Fruit fly (Drosophila melanogaster): Measurements from ENCODE around the gene CG3868.

DNA sequence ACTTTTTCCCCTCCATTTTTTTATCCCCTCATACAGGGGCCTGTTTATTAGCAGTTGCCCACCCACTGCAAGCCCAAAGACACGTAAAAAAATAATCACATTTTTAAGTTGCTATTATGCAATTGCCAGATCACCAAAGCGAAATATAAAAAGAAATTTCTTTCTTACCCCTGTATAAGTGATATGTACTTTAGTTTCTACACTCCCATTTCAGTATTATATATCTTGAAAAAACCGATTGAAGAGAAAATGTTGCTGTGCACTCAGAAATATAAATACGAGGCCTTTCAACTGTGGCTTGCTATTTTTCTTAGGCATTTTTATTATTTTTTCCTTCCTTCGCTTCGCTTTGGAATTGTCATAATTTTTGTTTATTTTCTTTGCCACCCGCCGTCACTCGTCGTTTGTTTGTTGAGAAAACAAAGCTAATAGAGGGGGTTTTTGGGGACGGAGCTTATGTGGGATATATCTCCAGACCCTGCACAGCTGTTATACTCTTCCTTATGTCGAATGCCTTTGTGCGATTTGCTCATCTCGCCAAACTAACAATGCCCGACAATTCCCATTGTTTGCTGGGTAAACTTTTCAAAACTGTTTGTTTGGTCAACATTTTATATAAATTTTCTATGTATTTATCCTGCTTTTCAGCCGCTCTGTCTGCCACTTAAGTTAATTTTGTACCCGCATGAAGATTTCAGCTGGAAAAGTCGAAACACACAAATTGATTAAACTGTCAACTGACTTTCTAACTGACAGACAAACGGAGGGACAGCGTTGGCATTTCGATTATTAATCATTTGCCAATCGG lies 48.0 kb downstream of the CG3868 start:
- TF ChIP-seq CG8478 (optimal IDR thresholded peaks at IDR 0.05) (no peak), Dll (optimal IDR thresholded peaks at IDR 0.05) (no peak), EcR (GFP tag; optimal IDR thresholded peaks at IDR 0.05) (no peak), pan (optimal IDR thresholded peaks at IDR 0.05) (no peak), psq (optimal IDR thresholded peaks at IDR 0.05) (no peak)

Data from whole organism.